Fruit fly (Drosophila melanogaster) whole organism, embryonic: ENCODE results near the gene CG12607.

Experiments
- CG10979 ChIP-seq: fragments of 200-800 bp; sonication (Bioruptor generic); optimal IDR thresholded peaks from 2 replicates; lab custom pipeline; 2018; ENCODE audit warnings: missing biosample characterization, mild to moderate bottlenecking, missing genetic modification characterization, moderate library complexity
- CG11504 ChIP-seq: fragments of 200-800 bp; sonication (Bioruptor generic); optimal IDR thresholded peaks from 3 replicates; lab custom pipeline; 2019; ENCODE audit warnings: missing biosample characterization, mild to moderate bottlenecking, missing genetic modification characterization, moderate library complexity
- CG12104 ChIP-seq: fragments of 200-800 bp; sonication (Bioruptor generic); optimal IDR thresholded peaks from 3 replicates; lab custom pipeline; 2016; ENCODE audit warnings: missing biosample characterization, missing genetic modification characterization
- CG13775 ChIP-seq: fragments of 200-800 bp; sonication (Bioruptor generic); optimal IDR thresholded peaks from 3 replicates; lab custom pipeline; 2017; ENCODE audit warnings: missing biosample characterization, mild to moderate bottlenecking, missing genetic modification characterization
- CG14050 ChIP-seq: fragments of 200-800 bp; sonication (Bioruptor generic); IDR thresholded peaks from 3 replicates; pipeline ENCODE4 v1.3.6; 2022; ENCODE audit warnings: missing biosample characterization, missing genetic modification characterization
- CG14710 ChIP-seq: fragments of 200-800 bp; sonication (Bioruptor generic); optimal IDR thresholded peaks from 3 replicates; lab custom pipeline; 2019; ENCODE audit warnings: missing biosample characterization, mild to moderate bottlenecking, missing genetic modification characterization, moderate library complexity
- CG14860 ChIP-seq: fragments of 200-800 bp; sonication (Bioruptor generic); IDR thresholded peaks from 3 replicates; pipeline ENCODE4 v1.3.6; 2022; ENCODE audit warnings: missing biosample characterization, missing genetic modification characterization; ENCODE audit not compliant: partially characterized antibody
- CG1602 ChIP-seq: fragments of 200-800 bp; sonication (Bioruptor generic); optimal IDR thresholded peaks from 3 replicates; lab custom pipeline; 2016; ENCODE audit warnings: missing biosample characterization, missing genetic modification characterization
- CG17328 ChIP-seq: fragments of 200-800 bp; sonication (Bioruptor generic); IDR thresholded peaks from 2 replicates; pipeline ENCODE4 v1.3.6; 2022; ENCODE audit warnings: missing biosample characterization, missing genetic modification characterization
- CG17359 ChIP-seq: fragments of 200-800 bp; sonication (Bioruptor generic); optimal IDR thresholded peaks from 3 replicates; lab custom pipeline; 2018; ENCODE audit warnings: missing biosample characterization, mild to moderate bottlenecking, missing genetic modification characterization, moderate library complexity
- CG7271 ChIP-seq: fragments of 200-800 bp; sonication (Bioruptor generic); optimal IDR thresholded peaks from 2 replicates; lab custom pipeline; 2018; ENCODE audit warnings: missing biosample characterization, mild to moderate bottlenecking, missing genetic modification characterization, moderate library complexity
- CG7372 ChIP-seq: fragments of 200-800 bp; sonication (Bioruptor generic); IDR thresholded peaks from 2 replicates; pipeline ENCODE4 v1.3.6; 2022; ENCODE audit warnings: missing biosample characterization, missing genetic modification characterization
- CG9215 ChIP-seq: fragments of 200-800 bp; sonication (Bioruptor generic); IDR thresholded peaks from 2 replicates; pipeline ENCODE4 v1.3.6; 2022; ENCODE audit warnings: missing biosample characterization, missing genetic modification characterization
- D19B ChIP-seq: fragments of 200-800 bp; sonication (Bioruptor generic); optimal IDR thresholded peaks from 2 replicates; lab custom pipeline; 2017; ENCODE audit warnings: missing biosample characterization, mild to moderate bottlenecking, missing genetic modification characterization
- Dbx ChIP-seq: fragments of 200-800 bp; sonication (Bioruptor generic); IDR thresholded peaks from 3 replicates; pipeline ENCODE4 v1.3.6; 2022; ENCODE audit warnings: missing biosample characterization, missing genetic modification characterization
- Doc2 ChIP-seq: fragments of 200-800 bp; sonication (Bioruptor generic); IDR thresholded peaks from 2 replicates; pipeline ENCODE4 v1.3.6; 2022; ENCODE audit warnings: missing biosample characterization, missing genetic modification characterization
- Ets65A ChIP-seq: fragments of 200-800 bp; sonication (Bioruptor generic); peaks from one replicate; lab custom pipeline; 2016; ENCODE audit warnings: missing biosample characterization, missing genetic modification characterization
- Hsf ChIP-seq: fragments of 200-800 bp; sonication (Bioruptor generic); optimal IDR thresholded peaks from 3 replicates; lab custom pipeline; 2016; ENCODE audit warnings: missing biosample characterization, missing genetic modification characterization
- Max ChIP-seq: fragments of 200-800 bp; sonication (Bioruptor generic); optimal IDR thresholded peaks from 2 replicates; lab custom pipeline; 2016; ENCODE audit warnings: missing biosample characterization, mild to moderate bottlenecking, missing genetic modification characterization
- Rfx ChIP-seq: fragments of 200-800 bp; sonication (Bioruptor generic); IDR thresholded peaks from 2 replicates; pipeline ENCODE4 v1.3.6; 2022; ENCODE audit warnings: missing biosample characterization, missing genetic modification characterization
- Side ChIP-seq: fragments of 200-800 bp; sonication (Bioruptor generic); optimal IDR thresholded peaks from 2 replicates; lab custom pipeline; 2016; ENCODE audit warnings: missing biosample characterization, missing genetic modification characterization
- Stat92E ChIP-seq, 3 experiments: fragments of >200 bp in 2 of 3; fragments of 200-800 bp in 1 of 3; sonication (Bioruptor generic) in 1 of 3; optimal IDR thresholded peaks; 2 replicates each; lab custom pipeline; 2017 to 2019; ENCODE audit warnings: missing biosample characterization in 3 of 3, missing genetic modification characterization in 3 of 3, mild to moderate bottlenecking in 1 of 3, moderate library complexity in 1 of 3
- TFAM ChIP-seq: fragments of 200-800 bp; sonication (Bioruptor generic); optimal IDR thresholded peaks from 2 replicates; lab custom pipeline; 2017; ENCODE audit warnings: missing biosample characterization, missing genetic modification characterization, inconsistent platforms
- amos ChIP-seq: fragments of 200-800 bp; sonication (Bioruptor generic); IDR thresholded peaks from 2 replicates; pipeline ENCODE4 v1.3.6; 2022; ENCODE audit warnings: missing biosample characterization, missing genetic modification characterization; ENCODE audit not compliant: partially characterized antibody
- bcd ChIP-seq: fragments of 200-800 bp; sonication (Bioruptor generic); optimal IDR thresholded peaks from 2 replicates; lab custom pipeline; 2017; ENCODE audit warnings: missing biosample characterization, mild to moderate bottlenecking, missing genetic modification characterization
- bowl ChIP-seq: fragments of 200-800 bp; sonication (Bioruptor generic); IDR thresholded peaks from 2 replicates; pipeline ENCODE4 v1.3.6; 2022; ENCODE audit warnings: missing biosample characterization, missing genetic modification characterization
- chinmo ChIP-seq: fragments of 200-800 bp; sonication (Bioruptor generic); IDR thresholded peaks from 4 replicates; pipeline ENCODE4 v1.3.6; 2022; ENCODE audit warnings: missing biosample characterization, missing genetic modification characterization; ENCODE audit not compliant: partially characterized antibody
- chn ChIP-seq: fragments of 200-800 bp; sonication (Bioruptor generic); optimal IDR thresholded peaks from 2 replicates; lab custom pipeline; 2016; ENCODE audit warnings: missing biosample characterization, missing genetic modification characterization
- croc ChIP-seq: fragments of 200-800 bp; sonication (Bioruptor generic); conservative IDR thresholded peaks from 3 replicates; pipeline ENCODE4 v1.3.6; 2022; ENCODE audit warnings: missing biosample characterization, missing genetic modification characterization
- cwo ChIP-seq: fragments of 200-800 bp; sonication (Bioruptor generic); optimal IDR thresholded peaks from 3 replicates; lab custom pipeline; 2017; ENCODE audit warnings: missing biosample characterization, missing genetic modification characterization, mild to moderate bottlenecking, moderate library complexity, missing genetic modification reagents
- dysf ChIP-seq: fragments of 200-800 bp; sonication (Bioruptor generic); IDR thresholded peaks from 3 replicates; pipeline ENCODE4 v1.3.6; 2022; ENCODE audit warnings: missing biosample characterization, missing genetic modification characterization
- ham ChIP-seq: fragments of 200-800 bp; sonication (Bioruptor generic); IDR thresholded peaks from 2 replicates; pipeline ENCODE4 v1.3.6; 2022; ENCODE audit warnings: missing biosample characterization, missing genetic modification characterization
- hb ChIP-seq: fragments of 200-800 bp; sonication (Bioruptor generic); IDR thresholded peaks from 3 replicates; pipeline ENCODE4 v1.3.6; 2022; ENCODE audit warnings: missing biosample characterization, missing genetic modification characterization; ENCODE audit not compliant: partially characterized antibody
- hth ChIP-seq: fragments of >200 bp; optimal IDR thresholded peaks from 2 replicates; lab custom pipeline; 2017; ENCODE audit warnings: inconsistent platforms
- ind ChIP-seq: fragments of 200-800 bp; sonication (Bioruptor generic); optimal IDR thresholded peaks from 3 replicates; lab custom pipeline; 2016; ENCODE audit warnings: missing biosample characterization, missing genetic modification characterization
- klu ChIP-seq: fragments of 200-800 bp; sonication (Bioruptor generic); IDR thresholded peaks from 2 replicates; pipeline ENCODE4 v1.3.6; 2022; ENCODE audit warnings: missing biosample characterization, missing genetic modification characterization
- lab ChIP-seq: fragments of 200-800 bp; sonication (Bioruptor generic); optimal IDR thresholded peaks from 3 replicates; lab custom pipeline; 2017; ENCODE audit warnings: missing biosample characterization, missing genetic modification characterization, mild to moderate bottlenecking, moderate library complexity, missing genetic modification reagents
- lov ChIP-seq, 2 experiments: fragments of 200-800 bp in 1 of 2; fragments of >200 bp in 1 of 2; sonication (Bioruptor generic) in 1 of 2; IDR thresholded peaks in 1 of 2; optimal IDR thresholded peaks in 1 of 2; 2 replicates in 1 of 2; 3 replicates in 1 of 2; pipeline versions ENCODE4 v1.3.6 to Lab custom; 2017 to 2022; ENCODE audit warnings: missing biosample characterization in 1 of 2, missing genetic modification characterization in 1 of 2
- nerfin-2 ChIP-seq: fragments of 200-800 bp; sonication (Bioruptor generic); IDR thresholded peaks from 2 replicates; pipeline ENCODE4 v1.3.6; 2022; ENCODE audit warnings: missing biosample characterization, missing genetic modification characterization; ENCODE audit not compliant: partially characterized antibody
- otp ChIP-seq: fragments of 200-800 bp; sonication (Bioruptor generic); IDR thresholded peaks from 3 replicates; pipeline ENCODE4, ENCODE4 v1.3.6; 2022; ENCODE audit warnings: missing biosample characterization, missing genetic modification characterization
- phol ChIP-seq: fragments of 200-800 bp; sonication (Bioruptor generic); optimal IDR thresholded peaks from 3 replicates; lab custom pipeline; 2018; ENCODE audit warnings: missing biosample characterization, mild to moderate bottlenecking, missing genetic modification characterization, moderate library complexity
- repo ChIP-seq: fragments of 200-800 bp; sonication (Bioruptor generic); optimal IDR thresholded peaks from 2 replicates; lab custom pipeline; 2016; ENCODE audit warnings: missing biosample characterization, missing genetic modification characterization
- row ChIP-seq: fragments of 200-800 bp; sonication (Bioruptor generic); IDR thresholded peaks from 3 replicates; pipeline ENCODE4 v1.3.6; 2022; ENCODE audit warnings: missing biosample characterization, missing genetic modification characterization
- sens ChIP-seq: fragments of 200-800 bp; sonication (Bioruptor generic); peaks from one replicate; lab custom pipeline; 2016; ENCODE audit warnings: missing biosample characterization, missing genetic modification characterization
- sens-2 ChIP-seq: fragments of 200-800 bp; sonication (Bioruptor generic); IDR thresholded peaks from 2 replicates; pipeline ENCODE4 v1.3.6; 2022; ENCODE audit warnings: missing biosample characterization, missing genetic modification characterization
- sim ChIP-seq: fragments of 200-800 bp; sonication (Bioruptor generic); IDR thresholded peaks from 2 replicates; pipeline ENCODE4 v1.3.6; 2022; ENCODE audit warnings: missing biosample characterization, missing genetic modification characterization
- sr ChIP-seq: fragments of 200-800 bp; sonication (Bioruptor generic); IDR thresholded peaks from 3 replicates; pipeline ENCODE4 v1.3.6; 2022; ENCODE audit warnings: missing biosample characterization, missing genetic modification characterization
- stc ChIP-seq: fragments of 200-800 bp; sonication (Bioruptor generic); IDR thresholded peaks from 2 replicates; pipeline ENCODE4 v1.3.6; 2022; ENCODE audit warnings: missing biosample characterization, missing genetic modification characterization
- zf30C ChIP-seq: fragments of 200-800 bp; sonication (Bioruptor generic); optimal IDR thresholded peaks from 3 replicates; lab custom pipeline; 2018; ENCODE audit warnings: missing biosample characterization, mild to moderate bottlenecking, missing genetic modification characterization

CG12607 gene

DNA sequence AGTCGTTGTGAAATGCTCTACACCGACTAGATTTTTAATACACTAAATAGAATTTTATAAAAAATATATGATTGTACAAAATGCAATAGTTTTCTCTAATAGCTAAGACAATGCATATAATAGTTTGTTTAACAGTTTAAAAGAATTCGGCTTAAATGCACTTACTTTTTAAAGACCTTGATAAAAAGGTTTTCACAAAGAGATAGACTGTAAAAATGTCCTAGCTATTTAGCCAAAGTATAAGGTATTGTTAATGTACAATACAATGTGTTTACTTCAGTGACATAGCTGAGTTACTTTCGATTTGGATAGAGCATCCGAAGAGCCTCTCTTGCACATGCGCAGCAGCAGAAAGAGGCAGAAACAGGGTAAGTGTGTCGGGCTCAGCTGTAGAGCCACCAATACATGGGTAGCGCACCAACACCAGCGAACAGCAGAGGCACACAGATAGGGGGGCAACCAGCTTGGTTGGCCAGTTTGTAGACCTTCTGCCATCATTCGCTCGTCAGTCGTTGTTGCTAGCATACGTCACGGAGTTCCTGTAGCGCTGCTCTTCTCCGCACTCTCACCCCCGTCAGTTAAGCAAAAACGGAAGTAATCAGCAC is 39.6 kb upstream of the CG12607 start, which contains the start of gene TP53INP (continued):
- TF ChIP-seq CG17328 (GFP tag; lab: Robert Waterston, UW): peak; percentile 74
- peak; percentile 54 for TF ChIP-seq CG14050
- TF ChIP-seq bcd (GFP tag; lab: Kevin White, UChicago): peak; percentile 86
- TF ChIP-seq phol: peak; percentile 94
- TF ChIP-seq zf30C (GFP tag; lab: Kevin White, UChicago): no peak
- TF ChIP-seq lab (GFP tag; lab: Kevin White, UChicago): peak; percentile 87
- TF ChIP-seq TFAM: peak; percentile 44
- peak; percentile 71 for TF ChIP-seq repo (GFP tag; lab: Kevin White, UChicago)
- TF ChIP-seq CG11504 (tag; lab: Kevin White, UChicago): peak; percentile 93
- TF ChIP-seq klu (GFP tag; lab: Robert Waterston, UW): peak; percentile 69; the same call in 1 of the 2 replicates
- peak; percentile 53 for TF ChIP-seq D19B (GFP tag; lab: Kevin White, UChicago)
- no peak for TF ChIP-seq bowl (GFP tag; lab: Robert Waterston, UW)
- no peak; the same call in 1 of the 2 replicates for TF ChIP-seq amos (GFP tag; lab: Robert Waterston, UW)
- TF ChIP-seq hth: no peak
- TF ChIP-seq lov (optimal IDR thresholded peaks at IDR 0.05; lab: Kevin White, UChicago): no peak
- TF ChIP-seq lov (GFP tag; IDR thresholded peaks at IDR 0.05; lab: Robert Waterston, UW): peak; percentile 39; the same call in 1 of the 3 replicates
- peak; percentile 75 for TF ChIP-seq ind (GFP tag; lab: Kevin White, UChicago)
- TF ChIP-seq CG12104: peak; percentile 88
- peak; percentile 72 for TF ChIP-seq CG9215 (GFP tag; lab: Robert Waterston, UW)
- TF ChIP-seq otp (GFP tag; lab: Robert Waterston, UW): no peak
- peak; percentile 65 for TF ChIP-seq Side (GFP tag; lab: Kevin White, UChicago)
- peak; percentile 76 for TF ChIP-seq CG17359
- TF ChIP-seq chn (GFP tag; lab: Kevin White, UChicago): peak; percentile 76
- peak; percentile 86 for TF ChIP-seq dysf (GFP tag; lab: Robert Waterston, UW)
- no peak for TF ChIP-seq Doc2 (GFP tag; lab: Robert Waterston, UW)
- TF ChIP-seq CG7271: peak; percentile 62
- TF ChIP-seq Max (GFP tag; lab: Kevin White, UChicago): peak; percentile 90
- TF ChIP-seq sens (GFP tag; lab: Kevin White, UChicago): peak; percentile 96
- peak; percentile 84 for TF ChIP-seq cwo
- peak; percentile 75 for TF ChIP-seq croc (GFP tag; lab: Robert Waterston, UW)
- TF ChIP-seq hb (GFP tag; lab: Robert Waterston, UW): no peak
- TF ChIP-seq Stat92E (GFP tag; optimal IDR thresholded peaks at IDR 0.05; lab: Kevin White, UChicago): peak in 1 of 3 experiments; percentile 66
- peak; percentile 45; the same call in 1 of the 2 replicates for TF ChIP-seq CG7372 (GFP tag; lab: Robert Waterston, UW)
- TF ChIP-seq Rfx: peak; percentile 64
- peak; percentile 93 for TF ChIP-seq row
- TF ChIP-seq CG10979 (tag; lab: Kevin White, UChicago): peak; percentile 93
- no peak for TF ChIP-seq nerfin-2
- TF ChIP-seq CG1602 (GFP tag; lab: Kevin White, UChicago): peak; percentile 88
- TF ChIP-seq CG14860: no peak
- peak; percentile 66 for TF ChIP-seq stc (GFP tag; lab: Robert Waterston, UW)
- peak; percentile 96 for TF ChIP-seq chinmo (GFP tag; lab: Robert Waterston, UW)
- TF ChIP-seq sens-2 (GFP tag; lab: Robert Waterston, UW): no peak
- peak; percentile 91 for TF ChIP-seq CG14710 (tag; lab: Kevin White, UChicago)
- TF ChIP-seq CG13775 (GFP tag; lab: Kevin White, UChicago): peak; percentile 84
- peak; percentile 86 for TF ChIP-seq Hsf
- no peak for TF ChIP-seq sr
- peak; percentile 56; the same call in 1 of the 3 replicates for TF ChIP-seq Dbx
- 0 out of 2 replicates have a peak, but pooled peaks have one; percentile 20 for TF ChIP-seq sim (GFP tag; lab: Robert Waterston, UW)
- TF ChIP-seq ham (GFP tag; lab: Robert Waterston, UW): no peak
- TF ChIP-seq Ets65A (GFP tag; lab: Kevin White, UChicago): peak; percentile 91
